Worm (Caenorhabditis elegans): ENCODE results near the gene gcy-8.

gcy-8 gene

ce11 chrIV:7897953-7898352 is 30.0 kb upstream of the gcy-8 start:
- no peak for TF ChIP-seq efl-3 (GFP tag; optimal IDR thresholded peaks at IDR 0.05)
- peak; percentile 29 for TF ChIP-seq lin-14 (GFP tag; optimal IDR thresholded peaks at IDR 0.05)
- TF ChIP-seq fkh-10 (GFP tag; optimal IDR thresholded peaks at IDR 0.05), result peak; percentile 48
- TF ChIP-seq sup-37 (GFP tag; optimal IDR thresholded peaks at IDR 0.05), result no peak

ce11 chrIV:7898489-7898888 is 29.5 kb upstream of the gcy-8 start:
- TF ChIP-seq lin-35 (GFP tag; optimal IDR thresholded peaks at IDR 0.05), result peak in 1 of 2 experiments; percentile 23
- TF ChIP-seq elt-2 (tag; optimal IDR thresholded peaks at IDR 0.05), result peak; percentile 60
- no peak for TF ChIP-seq ces-1 (GFP tag; optimal IDR thresholded peaks at IDR 0.05)

- TF ChIP-seq ceh-63 (GFP tag; optimal IDR thresholded peaks at IDR 0.05), result no peak
- TF ChIP-seq pax-3 (tag; optimal IDR thresholded peaks at IDR 0.05), result no peak
- TF ChIP-seq nhr-90 (tag; optimal IDR thresholded peaks at IDR 0.05; ENCODE audit: poor library complexity), result peak; percentile 75
- peak; percentile 94 for TF ChIP-seq elt-2 (tag; optimal IDR thresholded peaks at IDR 0.05)
- TF ChIP-seq nhr-19 (GFP tag; conservative IDR thresholded peaks at IDR 0.05), result peak; percentile 70
- TF ChIP-seq alr-1 (tag; optimal IDR thresholded peaks at IDR 0.05; ENCODE audit: borderline replicate concordance), result no peak
- TF ChIP-seq ceh-8 (GFP tag; optimal IDR thresholded peaks at IDR 0.05), result no peak
- peak; percentile 50 for TF ChIP-seq ztf-4 (tag; optimal IDR thresholded peaks at IDR 0.05)
- peak; percentile 66 to 77 for TF ChIP-seq efl-1 (optimal IDR thresholded peaks at IDR 0.05)
- TF ChIP-seq efl-1 (GFP tag; optimal IDR thresholded peaks at IDR 0.05 in 1 of 2), result peak; percentile 74 to 95
- peak; percentile 72 to 78 (median 76) for TF ChIP-seq dpl-1 (GFP tag; optimal IDR thresholded peaks at IDR 0.05)
- TF ChIP-seq unc-98 (GFP tag; IDR thresholded peaks at IDR 0.05), result no peak
- no peak for TF ChIP-seq ztf-11 (tag; optimal IDR thresholded peaks at IDR 0.05)
- TF ChIP-seq fkh-10 (GFP tag; optimal IDR thresholded peaks at IDR 0.05), result no peak
- no peak for TF ChIP-seq lin-39 (tag; optimal IDR thresholded peaks at IDR 0.05)
- TF ChIP-seq swsn-7 (tag; optimal IDR thresholded peaks at IDR 0.05), result peak; percentile 72
- TF ChIP-seq egl-13 (tag; optimal IDR thresholded peaks at IDR 0.05), result peak; percentile 61
- peak; percentile 40 for TF ChIP-seq nhr-77 (tag; optimal IDR thresholded peaks at IDR 0.05)
- peak; percentile 44 for TF ChIP-seq jun-1 (tag; optimal IDR thresholded peaks at IDR 0.05)
- TF ChIP-seq nhr-28 (tag; optimal IDR thresholded peaks at IDR 0.05), result no peak
- peak; percentile 35 for TF ChIP-seq lir-3 (tag; optimal IDR thresholded peaks at IDR 0.05; ENCODE audit: poor library complexity)
- no peak for TF ChIP-seq hlh-17 (GFP tag; optimal IDR thresholded peaks at IDR 0.05; ENCODE audit: borderline replicate concordance)
- peak; percentile 81 to 88 for TF ChIP-seq lin-35 (GFP tag; optimal IDR thresholded peaks at IDR 0.05)
- no peak for TF ChIP-seq ceh-88 (GFP tag; IDR thresholded peaks at IDR 0.05)
- TF ChIP-seq nhr-237 (tag; optimal IDR thresholded peaks at IDR 0.05), result no peak
- no peak for TF ChIP-seq C04F5.9 (tag; optimal IDR thresholded peaks at IDR 0.05)
- peak; percentile 18 for TF ChIP-seq ama-1 (optimal IDR thresholded peaks at IDR 0.05)
- no peak for TF ChIP-seq C34B4.2 (tag; optimal IDR thresholded peaks at IDR 0.05)
- peak; percentile 87 for TF ChIP-seq nhr-71 (tag; optimal IDR thresholded peaks at IDR 0.05)
- TF ChIP-seq grh-1 (GFP tag; IDR thresholded peaks at IDR 0.05), result no peak
- peak; percentile 77 for TF ChIP-seq xbp-1 (tag; optimal IDR thresholded peaks at IDR 0.05)
- TF ChIP-seq aha-1 (tag; optimal IDR thresholded peaks at IDR 0.05), result no peak
- TF ChIP-seq C16A3.4 (tag; optimal IDR thresholded peaks at IDR 0.05), result peak; percentile 89
- peak; percentile 74 for TF ChIP-seq fkh-8 (tag; optimal IDR thresholded peaks at IDR 0.05)
- no peak for TF ChIP-seq mab-9 (GFP tag; IDR thresholded peaks at IDR 0.05)
- peak; percentile 87 for TF ChIP-seq snu-23 (GFP tag; optimal IDR thresholded peaks at IDR 0.05)
- peak; percentile 64 for TF ChIP-seq tbx-2 (tag; optimal IDR thresholded peaks at IDR 0.05)
- TF ChIP-seq hlh-4 (tag; optimal IDR thresholded peaks at IDR 0.05), result no peak
- peak; percentile 97 to 99 for TF ChIP-seq lsy-2 (tag; optimal IDR thresholded peaks at IDR 0.05)
- TF ChIP-seq ets-5 (GFP tag; IDR thresholded peaks at IDR 0.05), result no peak
- TF ChIP-seq elt-3 (tag; optimal IDR thresholded peaks at IDR 0.05), result peak in 2 of 6 experiments; percentile 59 to 66
- peak; percentile 4 to 68 (median 17) for TF ChIP-seq ceh-82 (tag; optimal IDR thresholded peaks at IDR 0.05)
- TF ChIP-seq blmp-1 (tag; optimal IDR thresholded peaks at IDR 0.05), result peak; percentile 67
Observed at ce11 chrIV:7902221-7902904, 25.6 kb upstream of the gcy-8 start, which contains the start of gene arp-11. TSS of gene arp-11 (minus strand) at chrIV:7902271.
